Worm (Caenorhabditis elegans) whole organism, L3 larva: ENCODE data around the gene nlp-19.

ENCODE experiments used
- R02D3.7 ChIP-seq: fragments of 150-350 bp; optimal IDR thresholded peaks from 2 replicates; lab custom pipeline; 2014; ENCODE audit warnings: missing biosample characterization, missing genetic modification characterization
- ZK546.5 ChIP-seq: sonication (generic microtip); optimal IDR thresholded peaks from 2 replicates; lab custom pipeline; 2017; ENCODE audit warnings: missing biosample characterization, missing genetic modification characterization
- aly-2 ChIP-seq: fragments of 150-350 bp; optimal IDR thresholded peaks from 2 replicates; lab custom pipeline; 2014; ENCODE audit warnings: missing biosample characterization, missing genetic modification characterization
- ama-1 ChIP-seq: fragments of 150-350 bp; optimal IDR thresholded peaks from 2 replicates; lab custom pipeline; 2018
- ceh-28 ChIP-seq: fragments of 150-350 bp; optimal IDR thresholded peaks from 2 replicates; lab custom pipeline; 2014; ENCODE audit warnings: missing biosample characterization, missing genetic modification reagents, missing genetic modification characterization
- daf-12 ChIP-seq: fragments of 150-350 bp; optimal IDR thresholded peaks from 2 replicates; lab custom pipeline; 2014; ENCODE audit warnings: missing biosample characterization, missing genetic modification reagents, missing genetic modification characterization
- egl-5 ChIP-seq: fragments of 150-350 bp; optimal IDR thresholded peaks from 2 replicates; lab custom pipeline; 2017; ENCODE audit warnings: missing biosample characterization, missing genetic modification reagents, missing genetic modification characterization, inconsistent platforms
- elt-2 ChIP-seq: sonication (generic microtip); optimal IDR thresholded peaks from 2 replicates; lab custom pipeline; 2016; ENCODE audit warnings: missing genetic modification reagents, mild to moderate bottlenecking, missing genetic modification characterization, missing compliant biosample characterization
- elt-3 ChIP-seq, 3 experiments: fragments of 150-350 bp in 1 of 3; sonication (generic microtip) in 2 of 3; optimal IDR thresholded peaks; 2 replicates in 2 of 3; 4 replicates in 1 of 3; lab custom pipeline; 2014 to 2017; ENCODE audit warnings: missing biosample characterization in 3 of 3, missing genetic modification characterization in 3 of 3
- fkh-10 ChIP-seq: sonication (generic microtip); optimal IDR thresholded peaks from 2 replicates; lab custom pipeline; 2017; ENCODE audit warnings: missing biosample characterization, missing genetic modification reagents, missing genetic modification characterization
- fos-1 ChIP-seq: fragments of 150-350 bp; optimal IDR thresholded peaks from 2 replicates; lab custom pipeline; 2014; ENCODE audit warnings: missing biosample characterization, missing genetic modification characterization
- jun-1 ChIP-seq: fragments of 150-350 bp; optimal IDR thresholded peaks from 2 replicates; lab custom pipeline; 2014; ENCODE audit warnings: missing biosample characterization, missing genetic modification reagents, missing genetic modification characterization
- lin-15B ChIP-seq: fragments of 150-350 bp; optimal IDR thresholded peaks from 2 replicates; lab custom pipeline; 2014; ENCODE audit warnings: missing biosample characterization, missing genetic modification characterization
- lin-39 ChIP-seq: fragments of 150-350 bp; optimal IDR thresholded peaks from 2 replicates; lab custom pipeline; 2018; ENCODE audit warnings: missing biosample characterization, missing genetic modification reagents, missing genetic modification characterization
- mdl-1 ChIP-seq: fragments of 150-350 bp; optimal IDR thresholded peaks from 2 replicates; lab custom pipeline; 2014; ENCODE audit warnings: missing biosample characterization, missing genetic modification characterization
- mml-1 ChIP-seq: fragments of 150-350 bp; sonication (generic microtip); optimal IDR thresholded peaks from 3 replicates; lab custom pipeline; 2014; ENCODE audit warnings: missing biosample characterization, missing genetic modification characterization
- nfya-1 ChIP-seq: sonication (generic microtip); optimal IDR thresholded peaks from 2 replicates; lab custom pipeline; 2017; ENCODE audit warnings: missing genetic modification characterization, mild to moderate bottlenecking, missing compliant biosample characterization, antibody characterized with exemption, moderate library complexity; ENCODE audit not compliant: insufficient read depth
- nhr-23 ChIP-seq: fragments of 150-350 bp; optimal IDR thresholded peaks from 2 replicates; lab custom pipeline; 2014; ENCODE audit warnings: missing biosample characterization, missing genetic modification reagents, missing genetic modification characterization
- nhr-237 ChIP-seq: fragments of 150-350 bp; optimal IDR thresholded peaks from 2 replicates; lab custom pipeline; 2014; ENCODE audit warnings: missing biosample characterization, missing genetic modification characterization
- nhr-25 ChIP-seq: sonication (generic microtip); optimal IDR thresholded peaks from 2 replicates; lab custom pipeline; 2017; ENCODE audit warnings: missing biosample characterization, missing genetic modification characterization
- nhr-28 ChIP-seq: fragments of 150-350 bp; optimal IDR thresholded peaks from 2 replicates; lab custom pipeline; 2014; ENCODE audit warnings: missing biosample characterization, missing genetic modification characterization
- nhr-43 ChIP-seq: sonication (generic microtip); optimal IDR thresholded peaks from 2 replicates; lab custom pipeline; 2016; ENCODE audit warnings: mild to moderate bottlenecking, missing genetic modification characterization, missing compliant biosample characterization; ENCODE audit not compliant: poor library complexity, severe bottlenecking
- nhr-67 ChIP-seq: fragments of 150-350 bp; optimal IDR thresholded peaks from 2 replicates; lab custom pipeline; 2014; ENCODE audit warnings: missing biosample characterization, missing genetic modification characterization
- nhr-76 ChIP-seq: fragments of 150-350 bp; sonication (generic microtip); optimal IDR thresholded peaks from 5 replicates; lab custom pipeline; 2014; ENCODE audit warnings: missing biosample characterization, missing genetic modification characterization
- pha-4 ChIP-seq: fragments of 150-350 bp; optimal IDR thresholded peaks from 2 replicates; lab custom pipeline; 2014; ENCODE audit warnings: missing biosample characterization, missing genetic modification reagents, missing genetic modification characterization
- pqm-1 ChIP-seq: fragments of 150-350 bp; optimal IDR thresholded peaks from 2 replicates; lab custom pipeline; 2017; ENCODE audit warnings: missing biosample characterization, missing genetic modification characterization, inconsistent platforms
- sea-2 ChIP-seq: fragments of 150-350 bp; sonication (generic microtip); optimal IDR thresholded peaks from 4 replicates; lab custom pipeline; 2014; ENCODE audit warnings: missing biosample characterization, missing genetic modification reagents, missing genetic modification characterization
- snpc-4 ChIP-seq: fragments of 150-350 bp; optimal IDR thresholded peaks from 2 replicates; lab custom pipeline; 2014; ENCODE audit warnings: missing biosample characterization, missing genetic modification characterization
- tbx-2 ChIP-seq: sonication (generic microtip); optimal IDR thresholded peaks from 2 replicates; lab custom pipeline; 2016; ENCODE audit warnings: mild to moderate bottlenecking, missing genetic modification characterization, missing compliant biosample characterization
- unc-39 ChIP-seq: sonication (generic microtip); optimal IDR thresholded peaks from 4 replicates; lab custom pipeline; 2017; ENCODE audit warnings: missing biosample characterization, missing genetic modification characterization
- unc-62 ChIP-seq: fragments of 150-350 bp; sonication (generic microtip); optimal IDR thresholded peaks from 4 replicates; lab custom pipeline; 2014; ENCODE audit warnings: missing biosample characterization, missing genetic modification reagents, missing genetic modification characterization
- zag-1 ChIP-seq: fragments of 150-350 bp; optimal IDR thresholded peaks from 2 replicates; lab custom pipeline; 2014; ENCODE audit warnings: missing biosample characterization, missing genetic modification characterization
- ztf-4 ChIP-seq: fragments of 150-350 bp; optimal IDR thresholded peaks from 2 replicates; lab custom pipeline; 2014; ENCODE audit warnings: missing biosample characterization, missing genetic modification characterization

The nlp-19 gene

DNA sequence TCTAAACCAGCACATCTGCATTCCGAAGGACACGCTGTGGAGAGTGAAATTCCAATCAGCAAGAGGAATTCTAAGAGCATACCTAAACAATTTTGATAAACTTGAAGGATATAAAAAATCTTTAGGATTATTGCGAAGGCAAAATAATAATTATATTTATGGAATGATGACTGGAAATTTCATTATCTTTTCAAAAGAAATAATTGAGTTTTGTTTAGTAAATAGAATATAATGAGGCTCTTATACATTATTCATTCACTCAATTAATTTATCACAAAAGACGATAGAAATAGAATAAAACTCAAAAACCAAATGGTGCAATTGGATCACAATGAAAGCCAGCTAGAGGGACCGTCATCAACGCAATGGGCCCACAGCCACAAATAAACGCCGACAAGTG, 20.7 kb downstream of the nlp-19 start, which contains the start of gene pxn-2:
Gene pxn-2, minus strand, starts transcription at position 101 of the 400 bp plus-strand sequence.
- TF ChIP-seq elt-3 (tag; optimal IDR thresholded peaks at IDR 0.05; lab: Kevin White, UChicago) (no peak), mml-1 (tag; lab: Kevin White, UChicago) (no peak), nhr-67 (tag; lab: Kevin White, UChicago) (no peak), nhr-237 (tag; lab: Kevin White, UChicago) (no peak), nhr-76 (no peak), sea-2 (no peak), nhr-43 (tag; lab: Kevin White, UChicago) (no peak), fkh-10 (GFP tag; lab: Kevin White, UChicago) (no peak), ztf-4 (tag; lab: Kevin White, UChicago) (no peak), unc-62 (GFP tag; lab: Kevin White, UChicago) (no peak), nhr-23 (tag; lab: Kevin White, UChicago) (no peak), nhr-28 (tag; lab: Kevin White, UChicago) (no peak), nfya-1 (no peak), lin-15B (tag; lab: Kevin White, UChicago) (no peak), tbx-2 (no peak), zag-1 (tag; lab: Kevin White, UChicago) (no peak)

DNA sequence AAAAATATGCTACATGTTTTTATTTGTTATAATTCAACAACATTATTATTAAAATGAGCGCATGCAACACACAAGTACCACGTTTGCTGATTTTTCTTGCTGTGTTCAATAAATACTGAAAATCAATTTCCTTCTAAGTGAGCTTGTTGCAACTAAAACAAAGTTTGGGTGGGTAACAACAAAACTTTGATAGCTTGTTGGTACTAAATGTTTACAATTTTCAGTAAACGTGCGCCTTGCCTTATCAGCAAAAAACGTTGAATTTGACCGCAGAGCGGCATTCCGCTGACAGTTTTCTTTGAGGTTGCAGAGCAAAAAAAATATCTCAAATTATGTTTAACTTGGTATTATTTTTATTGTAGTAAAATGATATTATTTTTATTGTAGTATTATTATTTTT, 22.8 kb downstream of the nlp-19 start:
- TF ChIP-seq egl-5, result no peak
- no peak for TF ChIP-seq R02D3.7 (tag; lab: Kevin White, UChicago)
- no peak for TF ChIP-seq zag-1 (tag; lab: Kevin White, UChicago)
- no peak for TF ChIP-seq lin-39 (tag; lab: Kevin White, UChicago)
- TF ChIP-seq nhr-76, result no peak
- no peak for TF ChIP-seq snpc-4 (tag; lab: Kevin White, UChicago)
- no peak for TF ChIP-seq mdl-1 (tag; lab: Kevin White, UChicago)
- TF ChIP-seq aly-2 (tag; lab: Kevin White, UChicago), result no peak
- no peak for TF ChIP-seq lin-15B (tag; lab: Kevin White, UChicago)
- TF ChIP-seq ama-1 (lab: Kevin White, UChicago), result no peak
- TF ChIP-seq nhr-28 (tag; lab: Kevin White, UChicago), result no peak
- TF ChIP-seq fos-1 (tag; lab: Kevin White, UChicago), result no peak
- TF ChIP-seq nhr-237 (tag; lab: Kevin White, UChicago), result no peak
- TF ChIP-seq nhr-67 (tag; lab: Kevin White, UChicago), result no peak

DNA sequence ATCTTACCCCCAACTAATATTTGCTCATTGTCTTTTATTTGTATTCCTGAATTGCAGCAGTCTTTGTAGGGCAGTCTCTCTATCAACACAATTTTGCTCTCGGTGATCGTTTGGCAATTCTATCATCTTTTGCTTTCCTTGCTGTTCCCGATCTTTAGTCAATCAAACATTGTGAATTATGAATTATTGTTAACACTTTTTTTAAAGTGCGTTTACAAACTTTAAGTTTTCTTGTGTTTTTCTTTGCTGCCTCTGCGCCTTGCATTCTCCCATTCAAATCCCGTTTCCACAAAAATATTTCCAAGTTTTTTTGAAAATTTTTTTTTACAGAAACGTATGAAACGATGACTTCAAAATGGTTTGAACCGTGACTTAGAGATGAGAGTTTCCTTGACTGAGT, 23.5 kb downstream of the nlp-19 start, which contains the start of gene ver-4:
Gene ver-4, plus strand, starts transcription at position 301 of the 400 bp plus-strand sequence.
- TF ChIP-seq nhr-23 (tag; lab: Kevin White, UChicago), result no peak
- no peak for TF ChIP-seq ZK546.5 (tag; lab: Kevin White, UChicago)
- TF ChIP-seq nfya-1, result no peak
- no peak for TF ChIP-seq ceh-28
- TF ChIP-seq nhr-43 (tag; lab: Kevin White, UChicago), result no peak
- no peak for TF ChIP-seq elt-3 (tag; optimal IDR thresholded peaks at IDR 0.05; lab: Kevin White, UChicago)
- TF ChIP-seq nhr-237 (tag; lab: Kevin White, UChicago), result no peak
- TF ChIP-seq unc-39 (tag; lab: Kevin White, UChicago), result no peak
- TF ChIP-seq nhr-25, result no peak
- TF ChIP-seq fkh-10 (GFP tag; lab: Kevin White, UChicago), result no peak
- no peak for TF ChIP-seq egl-5
- TF ChIP-seq unc-62 (GFP tag; lab: Kevin White, UChicago), result no peak
- no peak for TF ChIP-seq pha-4
- no peak for TF ChIP-seq elt-2 (tag; lab: Kevin White, UChicago)

DNA sequence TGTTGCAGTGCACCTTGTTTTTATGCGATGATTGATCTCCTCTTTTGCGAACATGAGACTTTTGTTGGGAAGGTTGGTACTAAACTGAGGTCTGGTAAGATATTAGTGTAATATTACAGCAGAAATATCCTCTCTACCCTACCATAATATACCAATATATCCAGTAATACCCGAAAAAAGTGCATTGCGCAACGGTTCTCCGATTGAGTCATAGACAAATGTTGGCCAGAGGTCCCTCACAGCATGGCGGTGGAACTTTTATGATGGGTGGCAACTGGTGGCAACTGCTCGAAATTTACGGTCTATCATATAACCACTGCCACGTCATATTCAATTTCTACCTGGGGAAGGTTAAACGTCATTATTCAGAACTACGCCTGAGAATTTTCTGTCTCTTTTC, 30.8 kb downstream of the nlp-19 start:
- no peak for TF ChIP-seq ztf-4 (tag; lab: Kevin White, UChicago)
- no peak for TF ChIP-seq lin-39 (tag; lab: Kevin White, UChicago)
- no peak for TF ChIP-seq daf-12 (tag; lab: Kevin White, UChicago)
- TF ChIP-seq pqm-1 (tag; lab: Kevin White, UChicago), result no peak
- no peak for TF ChIP-seq pha-4
- TF ChIP-seq jun-1 (tag; lab: Kevin White, UChicago), result no peak
- no peak for TF ChIP-seq egl-5
- TF ChIP-seq elt-3 (tag; optimal IDR thresholded peaks at IDR 0.05; lab: Kevin White, UChicago), result no peak
- TF ChIP-seq zag-1 (tag; lab: Kevin White, UChicago), result no peak
- no peak for TF ChIP-seq ama-1 (lab: Kevin White, UChicago)
- no peak for TF ChIP-seq R02D3.7 (tag; lab: Kevin White, UChicago)
